Worm (Caenorhabditis elegans): Measurements from ENCODE around the gene anoh-1.

ce11 chrIII:13254178-13254725 is 7.9 kb downstream of the anoh-1 start, which contains the start of gene F56A8.9:
- TF ChIP-seq nhr-77 (tag; optimal IDR thresholded peaks at IDR 0.05) (no peak), aly-2 (tag; optimal IDR thresholded peaks at IDR 0.05) (no peak), nhr-28 (tag; optimal IDR thresholded peaks at IDR 0.05) (no peak), ztf-4 (tag; optimal IDR thresholded peaks at IDR 0.05) (no peak), nhr-11 (tag; optimal IDR thresholded peaks at IDR 0.05) (no peak), nhr-25 (tag; optimal IDR thresholded peaks at IDR 0.05) (no peak), zag-1 (tag; optimal IDR thresholded peaks at IDR 0.05) (no peak), unc-62 (GFP tag; optimal IDR thresholded peaks at IDR 0.05) (no peak), elt-3 (tag; optimal IDR thresholded peaks at IDR 0.05) (no peak), ama-1 (optimal IDR thresholded peaks at IDR 0.05) (no peak), nhr-12 (tag; optimal IDR thresholded peaks at IDR 0.05) (no peak)

Data from whole organism, L3 larva.